Fruit fly (Drosophila melanogaster) whole organism, adult: ENCODE results near the gene obst-H.

Experiments used
- CG11617 ChIP-seq: fragments of 200-800 bp; sonication (Bioruptor generic); optimal IDR thresholded peaks from 2 replicates; lab custom pipeline; 2017; ENCODE audit warnings: mild to moderate bottlenecking, missing biosample characterization, missing genetic modification reagents, missing genetic modification characterization
- CG12768 ChIP-seq: fragments of 200-800 bp; sonication (Bioruptor generic); optimal IDR thresholded peaks from 2 replicates; lab custom pipeline; 2017; ENCODE audit warnings: missing biosample characterization, missing genetic modification characterization, mild to moderate bottlenecking, moderate library complexity, missing genetic modification reagents
- CG14711 ChIP-seq: fragments of 200-800 bp; sonication (Bioruptor generic); optimal IDR thresholded peaks from 2 replicates; lab custom pipeline; 2018; ENCODE audit warnings: missing biosample characterization, mild to moderate bottlenecking, missing genetic modification characterization, moderate library complexity
- CG1620 ChIP-seq: fragments of 200-800 bp; sonication (Bioruptor generic); optimal IDR thresholded peaks from 2 replicates; lab custom pipeline; 2016; ENCODE audit warnings: missing biosample characterization, missing genetic modification characterization
- CG33017 ChIP-seq: fragments of 200-800 bp; sonication (Bioruptor generic); optimal IDR thresholded peaks from 2 replicates; lab custom pipeline; 2018; ENCODE audit warnings: missing biosample characterization, mild to moderate bottlenecking, missing genetic modification characterization, moderate library complexity
- CG5204 ChIP-seq: fragments of 200-800 bp; sonication (Bioruptor generic); optimal IDR thresholded peaks from 2 replicates; lab custom pipeline; 2016; ENCODE audit warnings: missing biosample characterization, missing genetic modification characterization
- CG7045 ChIP-seq: fragments of 200-800 bp; sonication (Bioruptor generic); optimal IDR thresholded peaks from 2 replicates; lab custom pipeline; 2017; ENCODE audit warnings: missing biosample characterization, mild to moderate bottlenecking, missing genetic modification characterization
- CG7101 ChIP-seq: fragments of 200-800 bp; sonication (Bioruptor generic); optimal IDR thresholded peaks from 2 replicates; lab custom pipeline; 2018; ENCODE audit warnings: missing biosample characterization, mild to moderate bottlenecking, missing genetic modification characterization, moderate library complexity
- Clk ChIP-seq: fragments of 200-800 bp; sonication (Bioruptor generic); optimal IDR thresholded peaks from 2 replicates; lab custom pipeline; 2017; ENCODE audit warnings: missing biosample characterization, missing genetic modification characterization
- Crg-1 ChIP-seq: fragments of 200-800 bp; sonication (Bioruptor generic); optimal IDR thresholded peaks from 2 replicates; lab custom pipeline; 2016; ENCODE audit warnings: missing biosample characterization, missing genetic modification characterization
- Hr96 ChIP-seq: fragments of 200-800 bp; sonication (Bioruptor generic); optimal IDR thresholded peaks from 2 replicates; lab custom pipeline; 2016; ENCODE audit warnings: missing biosample characterization, missing genetic modification characterization
- Mnt ChIP-seq: fragments of 200-800 bp; sonication (Bioruptor generic); optimal IDR thresholded peaks from 2 replicates; lab custom pipeline; 2016; ENCODE audit warnings: missing biosample characterization, mild to moderate bottlenecking, missing genetic modification characterization
- bab1 ChIP-seq: fragments of 200-800 bp; sonication (Bioruptor generic); optimal IDR thresholded peaks from 3 replicates; lab custom pipeline; 2019; ENCODE audit warnings: missing biosample characterization, mild to moderate bottlenecking, missing genetic modification characterization, moderate library complexity
- cic ChIP-seq: fragments of 200-800 bp; sonication (Bioruptor generic); optimal IDR thresholded peaks from 2 replicates; lab custom pipeline; 2017; ENCODE audit warnings: missing biosample characterization, mild to moderate bottlenecking, missing genetic modification characterization, moderate library complexity
- cnc ChIP-seq, 2 experiments: fragments of >200 bp; optimal IDR thresholded peaks; 2 replicates each; lab custom pipeline; 2017
- kay ChIP-seq: fragments of 200-800 bp; sonication (Bioruptor generic); peaks from one replicate; lab custom pipeline; 2016; ENCODE audit warnings: missing biosample characterization, missing genetic modification characterization, borderline replicate concordance
- ovo ChIP-seq: fragments of 200-800 bp; sonication (Bioruptor generic); optimal IDR thresholded peaks from 2 replicates; lab custom pipeline; 2016; ENCODE audit warnings: missing biosample characterization, missing genetic modification characterization
- pad ChIP-seq: fragments of 200-800 bp; sonication (Bioruptor generic); optimal IDR thresholded peaks from 3 replicates; lab custom pipeline; 2017; ENCODE audit warnings: missing biosample characterization, missing genetic modification characterization, mild to moderate bottlenecking, moderate library complexity, missing genetic modification reagents
- tj ChIP-seq: fragments of 200-800 bp; sonication (Bioruptor generic); optimal IDR thresholded peaks from 3 replicates; lab custom pipeline; 2017; ENCODE audit warnings: missing biosample characterization, mild to moderate bottlenecking, missing genetic modification characterization, moderate library complexity
- toe ChIP-seq: fragments of 200-800 bp; sonication (Bioruptor generic); optimal IDR thresholded peaks from 2 replicates; lab custom pipeline; 2016; ENCODE audit warnings: missing biosample characterization, missing genetic modification characterization

The obst-H gene

DNA sequence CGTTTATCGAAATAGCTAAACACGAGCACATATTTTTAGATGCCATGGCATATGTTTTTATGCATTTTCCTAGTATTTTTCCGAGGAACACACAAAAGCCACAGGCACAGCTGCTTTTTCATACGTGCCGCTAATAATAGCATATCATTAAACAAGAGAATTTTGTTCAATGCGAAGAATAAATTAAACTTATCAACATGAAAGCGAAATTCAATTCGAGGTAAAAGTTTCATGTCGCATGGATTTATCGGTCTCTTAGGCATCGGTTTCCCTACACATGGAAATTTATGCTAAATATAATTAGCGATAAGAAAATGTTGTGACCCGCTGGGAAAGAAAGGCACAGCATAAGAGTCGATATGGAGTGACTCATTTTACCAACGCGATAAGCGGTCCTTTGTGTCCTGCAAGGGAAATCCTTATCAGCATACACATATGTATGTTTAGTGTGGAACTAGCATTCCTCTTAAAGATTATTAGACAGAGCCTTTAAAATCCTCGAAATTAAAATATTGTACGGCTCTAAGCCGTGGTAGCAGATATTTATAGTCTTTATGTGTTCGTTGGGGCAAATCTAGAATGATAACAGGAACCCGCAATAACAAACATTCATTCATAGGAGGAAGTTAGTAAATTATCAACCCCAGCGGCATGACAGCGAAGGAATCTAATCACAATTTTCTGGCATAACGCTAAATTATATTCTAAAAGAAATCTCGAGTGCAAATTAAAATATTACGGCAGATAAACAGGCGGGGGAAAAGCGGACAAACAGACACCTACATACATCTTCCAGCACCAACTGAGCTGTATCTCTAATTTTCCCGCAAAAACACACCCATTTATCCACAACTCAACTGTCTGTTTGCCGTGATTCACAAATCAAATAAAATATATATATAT lies 2.6 kb upstream of the obst-H start, which contains the start of gene CG43248:
CG43248 (minus strand) TSS at position 51 of the 903 bp plus-strand sequence.
- no peak for TF ChIP-seq bab1 (GFP tag; lab: Kevin White, UChicago)
- TF ChIP-seq cic: peak; percentile 85
- no peak for TF ChIP-seq tj
- no peak for TF ChIP-seq CG12768 (GFP tag; lab: Kevin White, UChicago)
- TF ChIP-seq CG5204 (GFP tag; lab: Kevin White, UChicago): no peak
- TF ChIP-seq toe (GFP tag; lab: Kevin White, UChicago): no peak
- no peak for TF ChIP-seq CG7045 (GFP tag; lab: Kevin White, UChicago)

DNA sequence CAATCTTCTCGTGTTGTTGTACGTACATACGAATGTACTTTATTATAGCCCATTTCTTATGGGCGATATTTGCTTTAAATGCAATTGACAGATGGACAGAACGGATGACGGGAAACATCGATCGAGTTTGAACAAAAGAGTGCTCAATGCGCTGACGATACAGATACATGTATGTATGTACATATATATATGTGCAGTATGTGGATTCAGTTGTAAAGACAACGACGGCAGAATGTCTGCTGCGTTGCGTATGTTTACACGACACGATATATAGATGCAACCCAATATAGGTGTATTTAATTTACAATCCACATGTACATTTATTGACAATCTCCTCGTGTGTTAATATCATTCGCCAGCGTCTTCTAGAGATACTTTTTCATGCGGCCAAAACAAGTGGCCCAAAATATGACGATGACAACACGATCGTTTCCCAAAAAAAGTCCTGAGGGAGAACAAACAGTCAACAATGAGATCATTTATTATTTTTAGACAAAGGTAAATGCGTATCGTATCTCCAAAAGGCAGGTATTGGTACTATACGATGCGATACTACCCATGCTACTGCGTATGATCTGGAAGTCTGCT lies 1.7 kb upstream of the obst-H start:
- TF ChIP-seq cnc (optimal IDR thresholded peaks at IDR 0.05; lab: Kevin White, UChicago) (no peak), CG7101 (tag; lab: Kevin White, UChicago) (no peak), CG12768 (GFP tag; lab: Kevin White, UChicago) (no peak), ovo (GFP tag; lab: Kevin White, UChicago) (no peak), bab1 (GFP tag; lab: Kevin White, UChicago) (no peak), kay (GFP tag; lab: Kevin White, UChicago) (peak; percentile 66), tj (peak; percentile 92), Hr96 (no peak), CG5204 (GFP tag; lab: Kevin White, UChicago) (no peak), CG33017 (tag; lab: Kevin White, UChicago) (no peak)

DNA sequence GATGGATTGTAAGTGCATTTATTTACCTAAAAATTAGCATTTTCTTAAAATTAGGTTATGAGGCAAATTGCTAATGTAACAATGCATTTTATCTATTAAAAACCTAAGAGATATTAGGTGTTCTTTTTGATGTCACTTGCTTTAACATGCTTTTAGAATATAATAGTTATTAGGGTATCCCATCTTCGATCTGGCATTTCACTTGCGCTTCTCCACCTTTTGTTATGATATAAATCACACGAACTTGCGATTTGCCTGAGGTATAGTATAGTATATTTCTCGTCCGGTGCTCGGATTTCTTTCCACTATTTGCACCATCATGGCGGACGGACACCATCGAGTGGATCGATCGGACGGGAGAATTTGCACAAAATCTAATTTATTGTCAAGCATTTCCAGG lies 1.0 kb upstream of the obst-H start:
- TF ChIP-seq bab1 (GFP tag; lab: Kevin White, UChicago) (no peak), CG1620 (GFP tag; lab: Kevin White, UChicago) (no peak), CG11617 (GFP tag; lab: Kevin White, UChicago) (no peak), cnc (optimal IDR thresholded peaks at IDR 0.05; lab: Kevin White, UChicago) (no peak), CG33017 (tag; lab: Kevin White, UChicago) (no peak), cic (no peak), toe (GFP tag; lab: Kevin White, UChicago) (no peak), CG12768 (GFP tag; lab: Kevin White, UChicago) (no peak), Clk (GFP tag; lab: Kevin White, UChicago) (no peak), CG14711 (no peak), pad (GFP tag; lab: Kevin White, UChicago) (no peak), Crg-1 (GFP tag; lab: Kevin White, UChicago) (no peak), Hr96 (no peak), CG7101 (tag; lab: Kevin White, UChicago) (no peak), Mnt (GFP tag; lab: Kevin White, UChicago) (no peak), kay (GFP tag; lab: Kevin White, UChicago) (no peak)

DNA sequence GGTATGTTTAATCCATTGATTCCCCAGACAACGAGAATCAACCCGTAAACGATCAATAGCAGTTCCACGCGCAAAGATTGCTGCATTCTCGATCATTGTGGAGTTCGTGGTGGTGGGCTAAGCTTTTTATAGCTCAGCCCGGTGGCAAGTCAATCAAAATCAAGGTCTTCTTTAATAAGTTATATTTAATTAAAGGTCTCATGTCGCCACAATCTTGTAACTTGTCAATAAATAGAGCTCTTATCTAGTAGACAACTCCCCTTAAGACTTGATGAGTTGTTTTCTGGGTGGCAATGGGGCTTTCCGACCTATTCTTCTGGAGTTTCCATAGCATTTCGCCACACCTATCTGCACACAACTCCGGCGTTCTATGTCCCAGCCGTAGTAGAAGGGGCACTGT lies 947 bp downstream of the obst-H start, which contains the start of gene CG42728:
CG42728 (minus strand) TSS at position 101 of the 400 bp plus-strand sequence.
- TF ChIP-seq kay (GFP tag; lab: Kevin White, UChicago): no peak
- no peak for TF ChIP-seq CG1620 (GFP tag; lab: Kevin White, UChicago)
- TF ChIP-seq CG11617 (GFP tag; lab: Kevin White, UChicago): no peak
- no peak for TF ChIP-seq pad (GFP tag; lab: Kevin White, UChicago)
- TF ChIP-seq toe (GFP tag; lab: Kevin White, UChicago): no peak
- no peak for TF ChIP-seq tj
- TF ChIP-seq Hr96: no peak
- TF ChIP-seq Mnt (GFP tag; lab: Kevin White, UChicago): no peak
- no peak for TF ChIP-seq cic
- no peak for TF ChIP-seq cnc (optimal IDR thresholded peaks at IDR 0.05; lab: Kevin White, UChicago)
- TF ChIP-seq CG7101 (tag; lab: Kevin White, UChicago): no peak
- no peak for TF ChIP-seq CG5204 (GFP tag; lab: Kevin White, UChicago)

DNA sequence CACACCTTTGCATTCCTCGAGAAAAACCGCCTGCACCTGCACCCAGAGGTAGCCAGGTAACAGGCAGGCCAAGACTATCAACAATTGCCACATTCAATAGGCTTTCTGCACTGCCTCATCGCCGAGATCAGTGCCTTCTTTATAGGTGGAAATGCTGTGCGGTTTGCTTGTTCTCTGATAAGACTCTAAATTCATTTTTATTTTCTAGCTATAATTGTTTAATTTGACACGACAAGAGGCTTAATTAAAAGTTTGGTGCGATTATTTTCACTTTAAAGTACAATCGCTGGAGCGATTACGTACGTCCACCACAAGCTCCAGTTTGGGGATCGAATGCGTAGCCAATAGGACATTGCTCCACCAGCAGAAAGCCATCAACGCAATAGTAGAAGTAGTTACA lies 1.6 kb downstream of the obst-H start, which contains the start of gene CG42729:
CG42729 (minus strand) TSS at position 101 of the 400 bp plus-strand sequence.
- no peak for TF ChIP-seq Hr96
- TF ChIP-seq CG11617 (GFP tag; lab: Kevin White, UChicago): no peak
- TF ChIP-seq CG7045 (GFP tag; lab: Kevin White, UChicago): no peak
- no peak for TF ChIP-seq CG7101 (tag; lab: Kevin White, UChicago)
- no peak for TF ChIP-seq CG5204 (GFP tag; lab: Kevin White, UChicago)
- TF ChIP-seq Mnt (GFP tag; lab: Kevin White, UChicago): no peak
- no peak for TF ChIP-seq CG1620 (GFP tag; lab: Kevin White, UChicago)
- TF ChIP-seq Clk (GFP tag; lab: Kevin White, UChicago): no peak
- TF ChIP-seq bab1 (GFP tag; lab: Kevin White, UChicago): no peak
- TF ChIP-seq CG33017 (tag; lab: Kevin White, UChicago): no peak
- TF ChIP-seq pad (GFP tag; lab: Kevin White, UChicago): no peak
- TF ChIP-seq cic: no peak
- no peak for TF ChIP-seq ovo (GFP tag; lab: Kevin White, UChicago)
- TF ChIP-seq CG12768 (GFP tag; lab: Kevin White, UChicago): no peak
